Worm (Caenorhabditis elegans) whole organism, L1 larva: ENCODE results near the gene decr-1.3.
A peak's percentile ranks its signal among the peaks of the same experiment; 100 is the strongest.

Experiments
- F16B12.6 ChIP-seq: fragments of 150-350 bp; optimal IDR thresholded peaks from 2 replicates; lab custom pipeline; 2014; ENCODE audit warnings: missing biosample characterization, missing genetic modification characterization
- Y116A8C.19 ChIP-seq: sonication (generic microtip); optimal IDR thresholded peaks from 2 replicates; lab custom pipeline; 2016; ENCODE audit warnings: missing compliant biosample characterization, missing genetic modification characterization, borderline replicate concordance
- ama-1 ChIP-seq: fragments of 150-350 bp; optimal IDR thresholded peaks from 2 replicates; lab custom pipeline; 2014
- blmp-1 ChIP-seq: fragments of 150-350 bp; optimal IDR thresholded peaks from 2 replicates; lab custom pipeline; 2014; ENCODE audit warnings: missing biosample characterization, missing genetic modification characterization
- ces-1 ChIP-seq: fragments of 150-350 bp; optimal IDR thresholded peaks from 2 replicates; lab custom pipeline; 2014; ENCODE audit warnings: missing biosample characterization, missing genetic modification reagents, missing genetic modification characterization
- dsc-1 ChIP-seq: sonication (generic microtip); optimal IDR thresholded peaks from 2 replicates; lab custom pipeline; 2016; ENCODE audit warnings: mild to moderate bottlenecking, missing genetic modification characterization, missing compliant biosample characterization
- egl-13 ChIP-seq: sonication (generic microtip); optimal IDR thresholded peaks from 2 replicates; lab custom pipeline; 2016; ENCODE audit warnings: missing genotype, missing genetic modification reagents, missing genetic modification characterization, missing compliant biosample characterization
- egl-27 ChIP-seq, 2 experiments: fragments of 150-350 bp in 1 of 2; sonication (generic microtip); optimal IDR thresholded peaks; 3 replicates each; lab custom pipeline; 2017 to 2018; ENCODE audit warnings: missing biosample characterization in 2 of 2, missing genetic modification characterization in 2 of 2, missing genetic modification reagents in 2 of 2
- elt-3 ChIP-seq, 6 experiments: fragments of 150-350 bp in 1 of 6; sonication (generic microtip); optimal IDR thresholded peaks; 2 replicates each; lab custom pipeline; 2017 to 2018; ENCODE audit warnings: missing biosample characterization in 6 of 6, missing genetic modification characterization in 6 of 6, inconsistent platforms in 1 of 6
- fkh-4 ChIP-seq: sonication (generic microtip); optimal IDR thresholded peaks from 2 replicates; lab custom pipeline; 2016; ENCODE audit warnings: missing compliant biosample characterization, missing genetic modification characterization, borderline replicate concordance
- fos-1 ChIP-seq: fragments of 150-350 bp; optimal IDR thresholded peaks from 2 replicates; lab custom pipeline; 2014; ENCODE audit warnings: missing biosample characterization, missing genetic modification characterization
- hlh-17 ChIP-seq: fragments of 200-800 bp; sonication (Bioruptor generic); optimal IDR thresholded peaks from 2 replicates; lab custom pipeline; 2018; ENCODE audit warnings: missing genetic modification characterization, mild to moderate bottlenecking, missing compliant biosample characterization, moderate library complexity, borderline replicate concordance
- hlh-4 ChIP-seq: sonication (generic microtip); optimal IDR thresholded peaks from 2 replicates; lab custom pipeline; 2016; ENCODE audit warnings: mild to moderate bottlenecking, missing genetic modification characterization, missing compliant biosample characterization
- irx-1 ChIP-seq: sonication (generic microtip); optimal IDR thresholded peaks from 2 replicates; lab custom pipeline; 2016; ENCODE audit warnings: missing genetic modification characterization, missing compliant biosample characterization
- isw-1 ChIP-seq: fragments of 200-800 bp; sonication (Bioruptor generic); IDR thresholded peaks from 2 replicates; pipeline ENCODE4 v1.3.6; 2022; ENCODE audit warnings: missing genetic modification characterization, missing compliant biosample characterization
- lin-15B ChIP-seq: fragments of 150-350 bp; sonication (generic microtip); optimal IDR thresholded peaks from 3 replicates; lab custom pipeline; 2014; ENCODE audit warnings: missing biosample characterization, missing genetic modification characterization
- lin-35 ChIP-seq, 2 experiments: fragments of 150-350 bp; optimal IDR thresholded peaks; 2 replicates each; lab custom pipeline; 2014; ENCODE audit warnings: missing biosample characterization in 2 of 2, missing genetic modification characterization in 2 of 2, missing genetic modification reagents in 2 of 2
- lir-3 ChIP-seq: sonication (generic microtip); optimal IDR thresholded peaks from 2 replicates; lab custom pipeline; 2016; ENCODE audit warnings: mild to moderate bottlenecking, missing genetic modification characterization, moderate library complexity, missing compliant biosample characterization; ENCODE audit not compliant: poor library complexity
- lsy-2 ChIP-seq, 2 experiments: fragments of 150-350 bp; optimal IDR thresholded peaks; 2 replicates each; lab custom pipeline; 2014; ENCODE audit warnings: missing biosample characterization in 2 of 2, missing genetic modification characterization in 2 of 2
- mdl-1 ChIP-seq, 2 experiments: fragments of 150-350 bp; optimal IDR thresholded peaks; 2 replicates each; lab custom pipeline; 2014 to 2017; ENCODE audit warnings: missing biosample characterization in 2 of 2, missing genetic modification characterization in 2 of 2, inconsistent platforms in 1 of 2
- mef-2 ChIP-seq: fragments of 150-350 bp; optimal IDR thresholded peaks from 2 replicates; lab custom pipeline; 2014; ENCODE audit warnings: missing biosample characterization, missing genetic modification characterization
- mep-1 ChIP-seq: fragments of 150-350 bp; optimal IDR thresholded peaks from 2 replicates; lab custom pipeline; 2014; ENCODE audit warnings: missing biosample characterization, missing genetic modification characterization
- nhr-12 ChIP-seq: sonication (generic microtip); optimal IDR thresholded peaks from 2 replicates; lab custom pipeline; 2017; ENCODE audit warnings: missing biosample characterization, missing genetic modification characterization
- nhr-237 ChIP-seq: fragments of 150-350 bp; optimal IDR thresholded peaks from 2 replicates; lab custom pipeline; 2014; ENCODE audit warnings: missing biosample characterization, missing genetic modification characterization
- nhr-77 ChIP-seq: fragments of 150-350 bp; optimal IDR thresholded peaks from 2 replicates; lab custom pipeline; 2014; ENCODE audit warnings: missing biosample characterization, missing genetic modification characterization
- nhr-84 ChIP-seq: sonication (generic microtip); optimal IDR thresholded peaks from 2 replicates; lab custom pipeline; 2017; ENCODE audit warnings: missing biosample characterization, missing genetic modification characterization
- nhr-90 ChIP-seq: sonication (generic microtip); optimal IDR thresholded peaks from 2 replicates; lab custom pipeline; 2016; ENCODE audit warnings: mild to moderate bottlenecking, missing genetic modification characterization, missing compliant biosample characterization; ENCODE audit not compliant: poor library complexity
- snpc-4 ChIP-seq: fragments of 150-350 bp; optimal IDR thresholded peaks from 2 replicates; lab custom pipeline; 2014; ENCODE audit warnings: missing biosample characterization, missing genetic modification characterization
- sup-37 ChIP-seq: fragments of 200-800 bp; sonication (Bioruptor generic); optimal IDR thresholded peaks from 2 replicates; lab custom pipeline; 2018; ENCODE audit warnings: mild to moderate bottlenecking, missing genetic modification characterization, missing compliant biosample characterization
- tbx-2 ChIP-seq: sonication (generic microtip); optimal IDR thresholded peaks from 2 replicates; lab custom pipeline; 2016; ENCODE audit warnings: missing genetic modification characterization, missing compliant biosample characterization
- tlp-1 ChIP-seq: fragments of 150-350 bp; optimal IDR thresholded peaks from 2 replicates; lab custom pipeline; 2014; ENCODE audit warnings: missing biosample characterization, missing genetic modification characterization
- unc-130 ChIP-seq: fragments of 150-350 bp; optimal IDR thresholded peaks from 2 replicates; lab custom pipeline; 2017; ENCODE audit warnings: missing biosample characterization, missing genetic modification characterization, inconsistent platforms
- unc-30 ChIP-seq: sonication (generic microtip); optimal IDR thresholded peaks from 2 replicates; lab custom pipeline; 2017; ENCODE audit warnings: missing biosample characterization, missing genetic modification characterization
- xbp-1 ChIP-seq: sonication (generic microtip); optimal IDR thresholded peaks from 2 replicates; lab custom pipeline; 2016; ENCODE audit warnings: missing genetic modification characterization, missing compliant biosample characterization
- zip-4 ChIP-seq: fragments of 200-800 bp; sonication (Bioruptor generic); optimal IDR thresholded peaks from 2 replicates; lab custom pipeline; 2018; ENCODE audit warnings: mild to moderate bottlenecking, missing genetic modification characterization, moderate library complexity, missing compliant biosample characterization
- ztf-11 ChIP-seq, 2 experiments: sonication (generic microtip); optimal IDR thresholded peaks; 2 replicates each; lab custom pipeline; 2016 to 2017; ENCODE audit warnings: missing genetic modification characterization in 2 of 2, missing biosample characterization in 1 of 2, missing compliant biosample characterization in 1 of 2
- ztf-4 ChIP-seq: fragments of 150-350 bp; optimal IDR thresholded peaks from 2 replicates; lab custom pipeline; 2014; ENCODE audit warnings: missing biosample characterization, missing genetic modification characterization

Gene decr-1.3

ce11 chrII:8124867-8125266 is 48.5 kb downstream of the decr-1.3 start, which contains the start of gene ire-1 (continued):
- TF ChIP-seq hlh-17 (GFP tag; lab: Kevin White, UChicago) (no peak), hlh-4 (tag; lab: Kevin White, UChicago) (no peak), irx-1 (no peak), snpc-4 (peak; percentile 33), F16B12.6 (tag; lab: Kevin White, UChicago) (peak; percentile 85), unc-130 (tag; lab: Kevin White, UChicago) (peak; percentile 80), lin-15B (peak; percentile 37), tlp-1 (no peak), nhr-90 (tag; lab: Kevin White, UChicago) (no peak), ztf-11 (tag; optimal IDR thresholded peaks at IDR 0.05; lab: Kevin White, UChicago) (no peak), fos-1 (tag; lab: Kevin White, UChicago) (peak; percentile 35), nhr-84 (tag; lab: Kevin White, UChicago) (no peak), ztf-4 (tag; lab: Kevin White, UChicago) (no peak), nhr-77 (no peak), blmp-1 (peak; percentile 49), lsy-2 (tag; optimal IDR thresholded peaks at IDR 0.05; lab: Kevin White, UChicago) (peak; percentile 98 to 100), nhr-237 (tag; lab: Kevin White, UChicago) (no peak), fkh-4 (tag; lab: Kevin White, UChicago) (no peak), egl-13 (tag; lab: Kevin White, UChicago) (no peak), isw-1 (GFP tag; lab: Robert Waterston, UW) (peak; percentile 50), xbp-1 (peak; percentile 59), lir-3 (no peak), sup-37 (GFP tag; lab: Kevin White, UChicago) (no peak), mep-1 (tag; lab: Kevin White, UChicago) (peak; percentile 78), ama-1 (lab: Kevin White, UChicago) (no peak), lin-35 (GFP tag; optimal IDR thresholded peaks at IDR 0.05; lab: Kevin White, UChicago) (peak; percentile 71 to 88), tbx-2 (peak; percentile 26), mdl-1 (tag; optimal IDR thresholded peaks at IDR 0.05; lab: Kevin White, UChicago) (peak in 1 of 2 experiments; percentile 53), zip-4 (GFP tag; lab: Kevin White, UChicago) (peak; percentile 15), mef-2 (tag; lab: Kevin White, UChicago) (no peak), egl-27 (tag; optimal IDR thresholded peaks at IDR 0.05; lab: Kevin White, UChicago) (no peak), unc-30 (no peak), dsc-1 (tag; lab: Kevin White, UChicago) (peak; percentile 9), elt-3 (tag; optimal IDR thresholded peaks at IDR 0.05; lab: Kevin White, UChicago) (peak in 1 of 6 experiments; percentile 59), Y116A8C.19 (tag; lab: Kevin White, UChicago) (no peak), nhr-12 (tag; lab: Kevin White, UChicago) (no peak), ces-1 (GFP tag; lab: Kevin White, UChicago) (no peak)
